Worm (Caenorhabditis elegans) whole organism, mixed stage, embryonic: ENCODE results near the gene ttr-14.

Experiments
- ces-1 ChIP-seq: fragments of 150-350 bp; optimal IDR thresholded peaks from 2 replicates; lab custom pipeline; 2014; ENCODE audit warnings: missing biosample characterization, missing genetic modification reagents, missing genetic modification characterization
- lsy-2 ChIP-seq: fragments of 150-350 bp; optimal IDR thresholded peaks from 2 replicates; lab custom pipeline; 2014; ENCODE audit warnings: missing biosample characterization, missing genetic modification characterization
- nhr-76 ChIP-seq: sonication (generic microtip); optimal IDR thresholded peaks from 2 replicates; lab custom pipeline; 2017; ENCODE audit warnings: missing biosample characterization, missing genetic modification characterization
- unc-62 ChIP-seq: fragments of 150-350 bp; optimal IDR thresholded peaks from 2 replicates; lab custom pipeline; 2014; ENCODE audit warnings: missing biosample characterization, missing genetic modification reagents, missing genetic modification characterization

ce11 chrX:10767669-10768068 is 19.6 kb upstream of the ttr-14 start:
- TF ChIP-seq lsy-2 (no peak), nhr-76 (tag; lab: Kevin White, UChicago) (no peak), ces-1 (GFP tag; lab: Kevin White, UChicago) (no peak), unc-62 (GFP tag; lab: Kevin White, UChicago) (no peak)
